Worm (Caenorhabditis elegans) whole organism, L2 larva: ENCODE measurements around the gene plpp-1.2.

ENCODE experiments used
- alr-1 ChIP-seq: fragments of 150-350 bp; optimal IDR thresholded peaks from 2 replicates; lab custom pipeline; 2014; ENCODE audit warnings: missing biosample characterization, missing genetic modification characterization
- ama-1 ChIP-seq: fragments of 150-350 bp; optimal IDR thresholded peaks from 2 replicates; lab custom pipeline; 2018; ENCODE audit warnings: inconsistent platforms
- nhr-237 ChIP-seq: fragments of 150-350 bp; optimal IDR thresholded peaks from 2 replicates; lab custom pipeline; 2014; ENCODE audit warnings: missing biosample characterization, missing genetic modification characterization
- nhr-25 ChIP-seq: fragments of 150-350 bp; sonication (generic microtip); optimal IDR thresholded peaks from 3 replicates; lab custom pipeline; 2014; ENCODE audit warnings: missing biosample characterization, missing genetic modification characterization
- skn-1 ChIP-seq: sonication (generic microtip); optimal IDR thresholded peaks from 2 replicates; lab custom pipeline; 2017; ENCODE audit warnings: missing biosample characterization, missing genetic modification characterization
- snpc-4 ChIP-seq: fragments of 150-350 bp; optimal IDR thresholded peaks from 2 replicates; lab custom pipeline; 2014; ENCODE audit warnings: missing biosample characterization, missing genetic modification characterization
- unc-39 ChIP-seq: fragments of 150-350 bp; optimal IDR thresholded peaks from 2 replicates; lab custom pipeline; 2014; ENCODE audit warnings: missing biosample characterization, missing genetic modification characterization
- zag-1 ChIP-seq: fragments of 150-350 bp; optimal IDR thresholded peaks from 2 replicates; lab custom pipeline; 2014; ENCODE audit warnings: missing biosample characterization, missing genetic modification characterization
- ztf-11 ChIP-seq: sonication (generic microtip); optimal IDR thresholded peaks from 2 replicates; lab custom pipeline; 2017; ENCODE audit warnings: missing biosample characterization, missing genetic modification characterization

DNA sequence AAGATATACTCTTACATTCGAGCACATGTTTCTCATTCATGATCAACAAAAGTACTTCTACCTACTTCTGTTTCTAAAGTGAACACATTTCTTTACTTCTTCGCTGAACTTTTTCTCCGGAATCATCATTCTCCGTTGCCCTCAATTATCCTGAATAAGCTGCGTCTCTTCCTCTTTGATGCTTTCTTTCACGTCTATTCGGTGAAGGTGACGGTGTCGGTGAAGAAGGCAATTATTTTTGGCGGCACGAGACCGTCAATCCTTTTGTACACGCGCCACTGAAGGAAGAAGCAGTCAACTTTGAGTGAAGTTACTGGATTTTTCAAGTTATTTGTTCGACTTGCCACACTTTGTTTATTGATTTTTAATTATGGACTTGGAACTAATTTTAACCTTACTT, 46.3 kb downstream of the plpp-1.2 start, which contains the start of gene abch-1:
- TF ChIP-seq skn-1 (tag; lab: Kevin White, UChicago) (no peak), unc-39 (tag; lab: Kevin White, UChicago) (no peak), ama-1 (lab: Kevin White, UChicago) (no peak), ztf-11 (tag; lab: Kevin White, UChicago) (no peak), alr-1 (tag; lab: Kevin White, UChicago) (no peak), snpc-4 (tag; lab: Kevin White, UChicago) (no peak), zag-1 (tag; lab: Kevin White, UChicago) (no peak), nhr-237 (tag; lab: Kevin White, UChicago) (no peak), nhr-25 (tag; lab: Kevin White, UChicago) (no peak)
